Worm (Caenorhabditis elegans): ENCODE results near the gene let-268.

- TF ChIP-seq sma-3 (GFP tag; optimal IDR thresholded peaks at IDR 0.05), result no peak
- peak; percentile 25 for TF ChIP-seq F13H6.1 (tag; optimal IDR thresholded peaks at IDR 0.05)
- TF ChIP-seq fos-1 (tag; optimal IDR thresholded peaks at IDR 0.05), result no peak
- TF ChIP-seq elt-1 (tag; optimal IDR thresholded peaks at IDR 0.05), result no peak
- TF ChIP-seq snpc-4 (tag; optimal IDR thresholded peaks at IDR 0.05), result no peak
Measured at ce11 chrII:9989533-9989932, 50.2 kb downstream of the let-268 start.
